Fruit fly (Drosophila melanogaster): ENCODE results near the gene daed.

Gene daed

dm6 chr2L:2220573-2221332 lies 4.6 kb upstream of the daed start, which contains the start of gene papi (continued):
- TF ChIP-seq lab (GFP tag; optimal IDR thresholded peaks at IDR 0.05) (peak; percentile 22), CG4360 (GFP tag; IDR thresholded peaks at IDR 0.05) (0 out of 2 replicates have a peak, but pooled peaks have one; percentile 38), CG9876 (GFP tag; optimal IDR thresholded peaks at IDR 0.05) (no peak), crp (GFP tag; optimal IDR thresholded peaks at IDR 0.05) (peak in 1 of 2 experiments; percentile 14), CG11504 (tag; optimal IDR thresholded peaks at IDR 0.05) (no peak), repo (GFP tag; optimal IDR thresholded peaks at IDR 0.05) (no peak), Sry-δ (GFP tag; optimal IDR thresholded peaks at IDR 0.05) (peak; percentile 26), jing (GFP tag; optimal IDR thresholded peaks at IDR 0.05) (no peak), HLH54F (GFP tag; optimal IDR thresholded peaks at IDR 0.05) (no peak), nerfin-1 (tag; optimal IDR thresholded peaks at IDR 0.05) (peak; percentile 90), CG12236 (GFP tag; optimal IDR thresholded peaks at IDR 0.05) (no peak), chinmo (GFP tag; IDR thresholded peaks at IDR 0.05; ENCODE audit: partially characterized antibody) (0 out of 4 replicates have a peak, but pooled peaks have one; percentile 58), CG10431 (GFP tag; optimal IDR thresholded peaks at IDR 0.05) (peak; percentile 22), gem (tag; optimal IDR thresholded peaks at IDR 0.05) (no peak), CG15696 (tag; optimal IDR thresholded peaks at IDR 0.05) (no peak), CG4617 (GFP tag; optimal IDR thresholded peaks at IDR 0.05; ENCODE audit: borderline replicate concordance) (peak; percentile 47), CG10543 (GFP tag; optimal IDR thresholded peaks at IDR 0.05) (peak; percentile 38), B-H2 (GFP tag; optimal IDR thresholded peaks at IDR 0.05) (peak; percentile 53), cg (GFP tag; optimal IDR thresholded peaks at IDR 0.05) (peak; percentile 13), hbn (GFP tag; IDR thresholded peaks at IDR 0.05; ENCODE audit: partially characterized antibody) (no peak), dati (GFP tag; IDR thresholded peaks at IDR 0.05) (no peak), lmd (GFP tag; IDR thresholded peaks at IDR 0.05) (no peak), gfzf (GFP tag; optimal IDR thresholded peaks at IDR 0.05) (peak; percentile 82), CG5953 (GFP tag; IDR thresholded peaks at IDR 0.05) (no peak), scrt (GFP tag; optimal IDR thresholded peaks at IDR 0.05) (peak; percentile 19), CG4820 (GFP tag; optimal IDR thresholded peaks at IDR 0.05) (no peak), CG15479 (GFP tag; optimal IDR thresholded peaks at IDR 0.05) (no peak), CG34422 (GFP tag; IDR thresholded peaks at IDR 0.05) (peak; percentile 61; the same call in 2 of the 3 replicates), Hey (tag; optimal IDR thresholded peaks at IDR 0.05) (no peak), Med (GFP tag) (peak; percentile 36), sob (GFP tag; IDR thresholded peaks at IDR 0.05) (no peak), ash1 (GFP tag; optimal IDR thresholded peaks at IDR 0.05) (no peak), gro (GFP tag; optimal IDR thresholded peaks at IDR 0.05) (peak; percentile 31), Nf-YC (tag; optimal IDR thresholded peaks at IDR 0.05) (no peak), Max (GFP tag; optimal IDR thresholded peaks at IDR 0.05) (peak; percentile 69), CG14050 (GFP tag; IDR thresholded peaks at IDR 0.05) (no peak), br (optimal IDR thresholded peaks at IDR 0.05) (no peak), da (GFP tag; optimal IDR thresholded peaks at IDR 0.05) (no peak), Atf6 (GFP tag; IDR thresholded peaks at IDR 0.05) (no peak), tna (GFP tag; IDR thresholded peaks at IDR 0.05; ENCODE audit: partially characterized antibody) (no peak), MESR4 (GFP tag; optimal IDR thresholded peaks at IDR 0.05) (peak; percentile 62), HLH4C (GFP tag; IDR thresholded peaks at IDR 0.05; ENCODE audit: partially characterized antibody) (0 out of 3 replicates have a peak, but pooled peaks have one; percentile 13), CG12659 (GFP tag; optimal IDR thresholded peaks at IDR 0.05) (peak; percentile 54), hkb (optimal IDR thresholded peaks at IDR 0.05) (no peak), hkb (GFP tag; IDR thresholded peaks at IDR 0.05) (peak; percentile 9; the same call in 1 of the 2 replicates), phol (tag; optimal IDR thresholded peaks at IDR 0.05) (peak; percentile 3), pho (GFP tag; optimal IDR thresholded peaks at IDR 0.05) (no peak), CG15269 (tag; optimal IDR thresholded peaks at IDR 0.05) (no peak), CG15073 (GFP tag; optimal IDR thresholded peaks at IDR 0.05) (no peak)
